Worm (Caenorhabditis elegans) whole organism, young adult: Measurements from ENCODE around the gene cest-3.

Source experiments
- B0019.2 ChIP-seq: fragments of 200-800 bp; sonication (Bioruptor generic); conservative IDR thresholded peaks from 2 replicates; pipeline ENCODE4 v1.3.6; 2022; ENCODE audit warnings: missing genetic modification reagents, missing genetic modification characterization, missing compliant biosample characterization
- F39B2.1 ChIP-seq: fragments of 200-800 bp; sonication (Bioruptor generic); IDR thresholded peaks from 2 replicates; pipeline ENCODE4 v1.3.6; 2022; ENCODE audit warnings: missing genetic modification reagents, missing genetic modification characterization, missing compliant biosample characterization
- ama-1 ChIP-seq, 3 experiments: fragments of 150-350 bp in 1 of 3; sonication (generic microtip) in 2 of 3; optimal IDR thresholded peaks; 2 replicates each; lab custom pipeline; 2014 to 2018; ENCODE audit warnings: missing biosample characterization in 2 of 3, missing genetic modification characterization in 2 of 3, missing genetic modification reagents in 2 of 3
- atf-7 ChIP-seq: sonication (generic microtip); optimal IDR thresholded peaks from 2 replicates; lab custom pipeline; 2017; ENCODE audit warnings: mild to moderate bottlenecking, missing genetic modification characterization, missing compliant biosample characterization
- attf-5 ChIP-seq: fragments of 200-800 bp; sonication (Bioruptor generic); optimal IDR thresholded peaks from 2 replicates; lab custom pipeline; 2018; ENCODE audit warnings: mild to moderate bottlenecking, missing genetic modification characterization, missing compliant biosample characterization
- ekl-4 ChIP-seq: fragments of 200-800 bp; sonication (Bioruptor generic); IDR thresholded peaks from 2 replicates; pipeline ENCODE4 v1.3.6; 2022; ENCODE audit warnings: missing genetic modification reagents, missing genetic modification characterization, missing compliant biosample characterization
- let-607 ChIP-seq, 2 experiments: fragments of 200-800 bp in 1 of 2; sonication (Bioruptor generic) in 1 of 2; sonication (generic microtip) in 1 of 2; optimal IDR thresholded peaks; 2 replicates each; lab custom pipeline; 2016 to 2018; ENCODE audit warnings: mild to moderate bottlenecking in 2 of 2, missing compliant biosample characterization in 2 of 2, missing genetic modification characterization in 2 of 2, moderate library complexity in 2 of 2, missing genotype in 1 of 2
- lin-35 ChIP-seq, 3 experiments: fragments of 150-350 bp in 2 of 3; sonication (generic microtip) in 1 of 3; optimal IDR thresholded peaks; 2 replicates each; lab custom pipeline; 2014 to 2018; ENCODE audit warnings: missing biosample characterization in 3 of 3, missing genetic modification characterization in 3 of 3, missing genetic modification reagents in 3 of 3
- nfya-1 ChIP-seq: sonication (generic microtip); optimal IDR thresholded peaks from 2 replicates; lab custom pipeline; 2017; ENCODE audit warnings: antibody characterized with exemption, missing compliant biosample characterization, missing genetic modification characterization, borderline replicate concordance; ENCODE audit not compliant: insufficient read depth
- nfya-2 ChIP-seq: fragments of 200-800 bp; sonication (Bioruptor generic); IDR thresholded peaks from 2 replicates; pipeline ENCODE4 v1.3.6; 2022; ENCODE audit warnings: missing genetic modification reagents, missing genetic modification characterization, missing compliant biosample characterization
- sdz-38 ChIP-seq: sonication (generic microtip); optimal IDR thresholded peaks from 2 replicates; lab custom pipeline; 2016; ENCODE audit warnings: missing genotype, missing genetic modification characterization, missing compliant biosample characterization
- sea-2 ChIP-seq: fragments of 200-800 bp; sonication (Bioruptor generic); IDR thresholded peaks from 2 replicates; pipeline ENCODE4 v1.3.6; 2022; ENCODE audit warnings: missing genetic modification characterization, missing compliant biosample characterization
- unc-62 ChIP-seq: fragments of 150-350 bp; optimal IDR thresholded peaks from 2 replicates; lab custom pipeline; 2014; ENCODE audit warnings: missing biosample characterization, missing genetic modification reagents, missing genetic modification characterization

- TF ChIP-seq ama-1 (optimal IDR thresholded peaks at IDR 0.05; lab: Kevin White, UChicago) (no peak), ama-1 (GFP tag; optimal IDR thresholded peaks at IDR 0.05; lab: Kevin White, UChicago) (no peak), F39B2.1 (GFP tag; lab: Robert Waterston, UW) (no peak), lin-35 (GFP tag; optimal IDR thresholded peaks at IDR 0.05; lab: Kevin White, UChicago) (no peak), B0019.2 (GFP tag; lab: Robert Waterston, UW) (no peak), ekl-4 (GFP tag; lab: Robert Waterston, UW) (no peak), sea-2 (GFP tag; lab: Robert Waterston, UW) (no peak), unc-62 (no peak), attf-5 (GFP tag; lab: Kevin White, UChicago) (no peak), nfya-1 (tag; lab: Kevin White, UChicago) (no peak), sdz-38 (tag; lab: Kevin White, UChicago) (no peak), let-607 (tag; optimal IDR thresholded peaks at IDR 0.05; lab: Kevin White, UChicago) (no peak), atf-7 (tag; lab: Kevin White, UChicago) (no peak), nfya-2 (no peak)
Measured at ce11 chrX:12229651-12230050, 11.8 kb upstream of the cest-3 start, which contains the start of gene cest-7.
